Worm (Caenorhabditis elegans) whole organism, mixed stage, embryonic: ENCODE data around the gene tbx-38.

Source experiments
- nhr-237 ChIP-seq: fragments of 150-350 bp; optimal IDR thresholded peaks from 2 replicates; lab custom pipeline; 2014; ENCODE audit warnings: missing biosample characterization, missing genetic modification characterization
- nhr-76 ChIP-seq: sonication (generic microtip); optimal IDR thresholded peaks from 2 replicates; lab custom pipeline; 2017; ENCODE audit warnings: missing biosample characterization, missing genetic modification characterization
- pha-4 ChIP-seq: fragments of 150-350 bp; optimal IDR thresholded peaks from 2 replicates; lab custom pipeline; 2018; ENCODE audit warnings: missing biosample characterization, missing genetic modification reagents, missing genetic modification characterization

- TF ChIP-seq pha-4: no peak
- TF ChIP-seq nhr-237: no peak
- TF ChIP-seq nhr-76 (tag; lab: Kevin White, UChicago): no peak
These were observed 40.3 kb upstream of the tbx-38 start, which contains the start of gene rsp-8 for ce11 chrIII:11826118-11826517.
